Worm (Caenorhabditis elegans): Measurements from ENCODE around the gene famh-161.

ce11 chrV:20552971-20553370 is 19.0 kb upstream of the famh-161 start, which contains the start of gene vmo-1:
- TF ChIP-seq nhr-12 (tag; optimal IDR thresholded peaks at IDR 0.05) (no peak), nhr-76 (tag; optimal IDR thresholded peaks at IDR 0.05) (no peak), sptf-1 (tag; optimal IDR thresholded peaks at IDR 0.05) (no peak), lin-13 (tag; optimal IDR thresholded peaks at IDR 0.05) (no peak), drap-1 (GFP tag; optimal IDR thresholded peaks at IDR 0.05) (no peak), ceh-83 (GFP tag; optimal IDR thresholded peaks at IDR 0.05) (no peak), elt-3 (tag; optimal IDR thresholded peaks at IDR 0.05) (no peak), unc-62 (GFP tag; optimal IDR thresholded peaks at IDR 0.05) (no peak), unc-39 (tag; optimal IDR thresholded peaks at IDR 0.05) (no peak)

All from whole organism, mixed stage, embryonic.